Worm (Caenorhabditis elegans) whole organism, midembryonic: ENCODE data around the gene C16C8.16.

Source experiments
- T22C8.4 ChIP-seq: fragments of 200-800 bp; sonication (Bioruptor generic); IDR thresholded peaks from 2 replicates; pipeline ENCODE4 v1.3.6; 2022; ENCODE audit warnings: missing genetic modification characterization, missing compliant biosample characterization
- flt-1 ChIP-seq: fragments of 200-800 bp; sonication (Bioruptor generic); IDR thresholded peaks from 2 replicates; pipeline ENCODE4 v1.3.6; 2022; ENCODE audit warnings: missing genetic modification characterization, missing compliant biosample characterization
- klf-2 ChIP-seq: fragments of 200-800 bp; sonication (Bioruptor generic); conservative IDR thresholded peaks from 2 replicates; pipeline ENCODE4 v1.3.6; 2022; ENCODE audit warnings: missing genetic modification reagents, missing genetic modification characterization, missing compliant biosample characterization
- ztf-23 ChIP-seq: fragments of 200-800 bp; sonication (Bioruptor generic); IDR thresholded peaks from 2 replicates; pipeline ENCODE4 v1.3.6; 2022; ENCODE audit warnings: missing genetic modification reagents, missing genetic modification characterization, missing compliant biosample characterization

- TF ChIP-seq T22C8.4 (no peak), flt-1 (no peak), ztf-23 (GFP tag; lab: Robert Waterston, UW) (no peak), klf-2 (no peak)
Measured at ce11 chrII:3461586-3461985, 16.0 kb downstream of the C16C8.16 start, which contains the start of gene C16C8.8.
